Worm (Caenorhabditis elegans): ENCODE results near the gene BE10.1.

DNA sequence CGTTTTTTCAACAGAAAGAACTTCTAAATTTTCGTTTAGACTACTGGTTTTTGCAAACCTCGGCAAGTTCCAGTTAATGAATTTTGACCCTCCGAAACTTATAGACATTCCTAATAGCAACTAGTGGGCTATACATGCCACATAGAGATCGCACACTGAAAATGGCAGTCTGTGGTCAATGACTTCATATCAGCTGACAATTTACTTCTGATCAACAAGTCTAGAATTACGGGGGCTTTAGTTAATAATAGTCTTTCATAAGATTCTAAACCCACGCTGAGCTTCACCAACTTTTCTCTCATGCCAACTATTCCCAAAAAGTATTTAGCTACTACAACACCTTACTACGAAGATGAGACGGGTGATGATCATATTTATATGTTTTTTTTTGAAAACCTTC is 32.0 kb downstream of the BE10.1 start, which contains the start of gene srw-9:
- TF ChIP-seq drap-1 (GFP tag; optimal IDR thresholded peaks at IDR 0.05), result no peak
- TF ChIP-seq elt-1 (tag; optimal IDR thresholded peaks at IDR 0.05; ENCODE audit: borderline replicate concordance, insufficient read depth), result no peak
- TF ChIP-seq lsy-2 (tag; optimal IDR thresholded peaks at IDR 0.05), result no peak

Measured in whole organism, mixed stage, embryonic.